Worm (Caenorhabditis elegans) whole organism, late embryonic: Measurements from ENCODE around the gene pos-1.

Experiments
- C08G9.2 ChIP-seq: sonication (generic microtip); optimal IDR thresholded peaks from 2 replicates; lab custom pipeline; 2016; ENCODE audit warnings: mild to moderate bottlenecking, missing genetic modification characterization, moderate library complexity, missing compliant biosample characterization
- K02D7.2 ChIP-seq: sonication (generic microtip); optimal IDR thresholded peaks from 2 replicates; lab custom pipeline; 2017; ENCODE audit warnings: mild to moderate bottlenecking, missing genetic modification characterization, missing compliant biosample characterization
- T23F11.4 ChIP-seq: fragments of 200-800 bp; sonication (Bioruptor generic); optimal IDR thresholded peaks from 2 replicates; lab custom pipeline; 2018; ENCODE audit warnings: mild to moderate bottlenecking, missing genetic modification characterization, missing compliant biosample characterization
- ahr-1 ChIP-seq: sonication (generic microtip); optimal IDR thresholded peaks from 2 replicates; lab custom pipeline; 2016; ENCODE audit warnings: missing genetic modification characterization, missing compliant biosample characterization
- ama-1 ChIP-seq: fragments of 150-350 bp; optimal IDR thresholded peaks from 2 replicates; lab custom pipeline; 2014
- ceh-22 ChIP-seq: sonication (generic microtip); optimal IDR thresholded peaks from 2 replicates; lab custom pipeline; 2017; ENCODE audit warnings: missing biosample characterization, missing genetic modification characterization
- ceh-24 ChIP-seq: sonication (generic microtip); optimal IDR thresholded peaks from 2 replicates; lab custom pipeline; 2016; ENCODE audit warnings: mild to moderate bottlenecking, missing genetic modification characterization, missing compliant biosample characterization
- ceh-31 ChIP-seq: sonication (generic microtip); optimal IDR thresholded peaks from 2 replicates; lab custom pipeline; 2016; ENCODE audit warnings: missing genetic modification characterization, missing compliant biosample characterization
- ceh-34 ChIP-seq: sonication (generic microtip); optimal IDR thresholded peaks from 2 replicates; lab custom pipeline; 2016; ENCODE audit warnings: mild to moderate bottlenecking, missing genetic modification characterization, missing compliant biosample characterization
- ceh-6 ChIP-seq: fragments of 200-800 bp; sonication (Bioruptor generic); optimal IDR thresholded peaks from 2 replicates; lab custom pipeline; 2018; ENCODE audit warnings: mild to moderate bottlenecking, missing genetic modification characterization, missing compliant biosample characterization
- che-1 ChIP-seq: sonication (generic microtip); optimal IDR thresholded peaks from 2 replicates; lab custom pipeline; 2016; ENCODE audit warnings: mild to moderate bottlenecking, missing genetic modification characterization, missing compliant biosample characterization
- elt-4 ChIP-seq: sonication (generic microtip); optimal IDR thresholded peaks from 2 replicates; lab custom pipeline; 2016; ENCODE audit warnings: missing genetic modification characterization, missing compliant biosample characterization
- ets-4 ChIP-seq: sonication (generic microtip); optimal IDR thresholded peaks from 2 replicates; lab custom pipeline; 2016; ENCODE audit warnings: missing genetic modification characterization, missing compliant biosample characterization
- fax-1 ChIP-seq: sonication (generic microtip); optimal IDR thresholded peaks from 2 replicates; lab custom pipeline; 2016; ENCODE audit warnings: missing genotype, missing genetic modification characterization, missing compliant biosample characterization
- fkh-10 ChIP-seq: fragments of 150-350 bp; optimal IDR thresholded peaks from 2 replicates; lab custom pipeline; 2014; ENCODE audit warnings: missing biosample characterization, missing genetic modification reagents, missing genetic modification characterization
- gmeb-2 ChIP-seq: sonication (generic microtip); optimal IDR thresholded peaks from 2 replicates; lab custom pipeline; 2016; ENCODE audit warnings: missing genetic modification characterization, inconsistent platforms, missing compliant biosample characterization
- hlh-13 ChIP-seq: fragments of 200-800 bp; sonication (Bioruptor generic); optimal IDR thresholded peaks from 2 replicates; lab custom pipeline; 2018; ENCODE audit warnings: mild to moderate bottlenecking, missing genetic modification characterization, missing compliant biosample characterization
- hlh-30 ChIP-seq: sonication (generic microtip); optimal IDR thresholded peaks from 2 replicates; lab custom pipeline; 2017; ENCODE audit warnings: antibody characterized with exemption, missing genetic modification characterization, missing compliant biosample characterization; ENCODE audit not compliant: insufficient read depth
- hlh-6 ChIP-seq: sonication (generic microtip); optimal IDR thresholded peaks from 2 replicates; lab custom pipeline; 2016; ENCODE audit warnings: missing genotype, missing genetic modification characterization, missing compliant biosample characterization
- lim-6 ChIP-seq: sonication (generic microtip); optimal IDR thresholded peaks from 2 replicates; lab custom pipeline; 2016; ENCODE audit warnings: missing genetic modification characterization, missing compliant biosample characterization
- lin-11 ChIP-seq: fragments of 200-800 bp; sonication (Bioruptor generic); optimal IDR thresholded peaks from 2 replicates; lab custom pipeline; 2018; ENCODE audit warnings: mild to moderate bottlenecking, missing genetic modification characterization, missing compliant biosample characterization
- madf-2 ChIP-seq: sonication (generic microtip); optimal IDR thresholded peaks from 2 replicates; lab custom pipeline; 2017; ENCODE audit warnings: missing genetic modification characterization, missing compliant biosample characterization
- mec-3 ChIP-seq: sonication (generic microtip); optimal IDR thresholded peaks from 2 replicates; lab custom pipeline; 2016; ENCODE audit warnings: borderline replicate concordance, missing genetic modification characterization, missing compliant biosample characterization
- nfya-1 ChIP-seq: sonication (generic microtip); optimal IDR thresholded peaks from 2 replicates; lab custom pipeline; 2017; ENCODE audit warnings: missing genetic modification characterization, mild to moderate bottlenecking, missing compliant biosample characterization, antibody characterized with exemption, moderate library complexity
- nhr-232 ChIP-seq: sonication (generic microtip); optimal IDR thresholded peaks from 2 replicates; lab custom pipeline; 2016; ENCODE audit warnings: missing genetic modification characterization, missing compliant biosample characterization
- odd-2 ChIP-seq: sonication (generic microtip); optimal IDR thresholded peaks from 2 replicates; lab custom pipeline; 2017; ENCODE audit warnings: antibody characterized with exemption, mild to moderate bottlenecking, missing genetic modification characterization, missing compliant biosample characterization
- pax-1 ChIP-seq: fragments of 150-350 bp; optimal IDR thresholded peaks from 2 replicates; lab custom pipeline; 2014; ENCODE audit warnings: missing biosample characterization, missing genetic modification characterization
- pros-1 ChIP-seq: fragments of 150-350 bp; optimal IDR thresholded peaks from 2 replicates; lab custom pipeline; 2014; ENCODE audit warnings: missing biosample characterization, missing genetic modification reagents, missing genetic modification characterization
- ref-2 ChIP-seq: sonication (generic microtip); optimal IDR thresholded peaks from 2 replicates; lab custom pipeline; 2016; ENCODE audit warnings: missing genetic modification characterization, missing compliant biosample characterization
- sdc-2 ChIP-seq: sonication (generic microtip); optimal IDR thresholded peaks from 2 replicates; lab custom pipeline; 2016; ENCODE audit warnings: missing genotype, missing genetic modification characterization, missing compliant biosample characterization
- sox-2 ChIP-seq: fragments of 200-800 bp; sonication (Bioruptor generic); IDR thresholded peaks from 2 replicates; pipeline ENCODE4 v1.3.6; 2022; ENCODE audit warnings: missing genetic modification reagents, missing genetic modification characterization, missing compliant biosample characterization
- sox-4 ChIP-seq: sonication (generic microtip); optimal IDR thresholded peaks from 2 replicates; lab custom pipeline; 2017; ENCODE audit warnings: mild to moderate bottlenecking, missing genetic modification characterization, inconsistent platforms, missing compliant biosample characterization
- unc-42 ChIP-seq: sonication (generic microtip); optimal IDR thresholded peaks from 2 replicates; lab custom pipeline; 2016; ENCODE audit warnings: missing genotype, missing genetic modification characterization, missing compliant biosample characterization
- unc-55 ChIP-seq: sonication (generic microtip); optimal IDR thresholded peaks from 2 replicates; lab custom pipeline; 2017; ENCODE audit warnings: missing biosample characterization, missing genetic modification reagents, missing genetic modification characterization

pos-1 gene

DNA sequence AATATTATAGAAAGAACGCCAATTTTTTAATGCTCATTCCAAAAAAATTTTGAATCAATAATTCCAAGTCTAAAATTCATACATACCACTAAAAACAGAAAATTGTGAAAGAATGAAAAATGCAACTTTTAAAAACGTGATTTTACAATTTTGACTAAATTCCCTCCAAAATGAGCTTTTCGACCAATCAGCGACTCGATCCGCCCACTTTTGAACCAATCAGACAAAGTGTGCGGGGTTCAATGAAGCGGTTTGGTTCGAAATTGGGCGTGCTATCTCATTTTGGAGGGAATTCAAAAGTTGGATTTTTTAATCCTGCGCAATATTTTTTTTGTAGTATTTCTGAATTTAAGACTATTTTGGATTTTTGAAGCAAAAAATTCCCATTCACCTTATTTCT lies 3.4 kb downstream of the pos-1 start:
- TF ChIP-seq nfya-1 (tag; lab: Kevin White, UChicago) (peak; percentile 54), T23F11.4 (GFP tag; lab: Kevin White, UChicago) (no peak)

DNA sequence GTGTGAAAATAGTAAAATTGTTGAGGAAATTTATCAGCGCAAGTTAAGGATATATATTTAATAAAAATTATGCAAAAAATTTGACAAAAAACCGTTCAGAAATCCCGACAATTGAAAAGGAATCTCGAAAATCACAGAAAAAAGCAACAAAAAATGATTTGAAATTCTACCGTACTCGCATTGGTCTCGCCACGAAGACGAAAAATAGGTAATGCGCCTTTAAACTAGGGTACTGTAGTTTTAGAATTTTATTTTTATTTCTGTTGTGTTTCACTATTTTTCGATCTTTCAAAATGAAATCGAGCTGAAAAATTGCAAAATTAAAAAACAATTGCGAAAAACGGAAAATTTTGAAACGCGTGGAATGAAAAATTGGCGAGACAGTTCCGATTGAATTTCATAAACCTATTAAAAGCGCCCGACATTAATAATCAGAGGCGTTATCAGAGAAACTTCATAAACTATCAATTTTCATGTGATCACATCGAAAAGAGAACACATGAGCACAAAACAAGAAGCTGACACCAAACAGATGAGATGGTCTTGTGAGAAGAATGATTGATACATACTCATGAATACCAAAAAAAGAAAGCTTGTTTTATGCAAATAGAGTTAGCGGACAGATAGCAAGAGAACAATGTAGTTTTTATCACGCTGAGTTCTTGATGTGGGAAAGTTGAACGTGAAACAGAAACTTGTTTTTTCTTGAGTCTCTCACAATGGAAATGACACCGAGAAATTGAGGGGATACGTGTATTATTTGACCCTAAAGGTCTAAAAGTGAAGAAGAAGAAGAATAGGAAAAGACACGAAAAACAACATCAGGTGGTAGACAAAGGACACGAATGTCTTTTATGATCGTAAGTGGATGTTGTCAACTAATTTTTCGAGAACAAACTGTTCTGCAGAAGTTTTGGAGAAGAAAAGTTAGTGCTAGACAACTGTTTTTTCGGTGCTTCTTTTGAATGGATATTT lies 11.2 kb downstream of the pos-1 start:
- TF ChIP-seq gmeb-2 (tag; lab: Kevin White, UChicago) (no peak), lin-11 (tag; lab: Kevin White, UChicago) (no peak)

DNA sequence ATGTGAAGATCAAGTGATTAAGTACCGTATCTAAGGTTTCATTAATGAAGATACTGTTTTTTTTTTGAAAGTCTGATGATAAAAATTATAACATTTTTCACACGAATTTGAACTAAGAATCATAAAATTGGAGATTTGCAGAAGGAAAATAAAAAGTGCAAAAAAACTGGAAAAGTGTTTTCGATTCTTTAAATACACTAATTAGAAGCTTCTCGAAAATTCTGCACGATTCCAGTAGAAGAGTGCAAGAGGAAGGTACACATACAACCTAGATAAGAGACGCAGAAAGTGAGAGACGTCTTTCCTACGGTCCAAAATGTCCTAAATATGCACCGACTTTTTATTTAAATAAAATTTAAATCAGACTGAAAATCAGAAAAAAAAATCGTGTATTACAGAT lies 12.3 kb downstream of the pos-1 start:
- TF ChIP-seq lin-11 (tag; lab: Kevin White, UChicago) (no peak), lim-6 (no peak), hlh-13 (GFP tag; lab: Kevin White, UChicago) (no peak), sox-4 (tag; lab: Kevin White, UChicago) (no peak)
- TF ChIP-seq, all 69 proteins: peak for 0

DNA sequence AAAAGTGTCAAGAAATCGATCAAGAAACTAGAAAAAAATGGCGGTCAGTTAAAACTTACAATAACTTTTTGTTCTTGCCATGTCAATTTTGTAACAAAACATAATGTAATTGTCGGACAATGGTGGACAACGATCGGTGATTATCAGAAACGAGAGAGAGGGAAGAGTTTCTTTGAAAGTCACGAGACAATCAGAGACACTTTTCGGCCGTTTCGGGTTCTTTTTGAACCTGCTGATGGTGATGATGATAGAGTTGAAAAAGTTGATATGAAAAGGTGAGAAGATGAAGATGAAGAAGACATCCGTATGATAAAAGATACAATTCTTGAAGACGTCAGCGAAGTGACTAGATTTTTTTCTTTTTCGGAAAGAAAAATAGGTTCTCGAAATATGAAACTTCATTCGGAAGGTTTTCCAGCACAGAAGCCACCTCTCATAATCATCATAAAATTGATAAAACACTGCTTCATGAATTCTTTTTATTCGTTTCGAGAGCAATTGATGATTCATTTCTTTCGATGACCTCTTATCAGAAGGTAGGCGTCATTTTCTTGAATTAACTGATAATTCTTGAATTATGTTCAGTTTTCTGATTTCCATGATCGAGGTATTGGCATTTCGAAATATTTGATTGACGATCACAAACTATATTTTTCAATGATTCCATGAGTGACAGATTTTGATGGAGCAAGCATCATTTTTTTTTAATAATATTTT lies 13.0 kb downstream of the pos-1 start:
- TF ChIP-seq odd-2 (tag; lab: Kevin White, UChicago), result no peak
- TF ChIP-seq K02D7.2 (tag; lab: Kevin White, UChicago), result no peak
- TF ChIP-seq ama-1 (lab: Kevin White, UChicago), result no peak
- no peak for TF ChIP-seq sdc-2 (tag; lab: Kevin White, UChicago)
- no peak for TF ChIP-seq ceh-24 (tag; lab: Kevin White, UChicago)
- no peak for TF ChIP-seq elt-4 (tag; lab: Kevin White, UChicago)
- TF ChIP-seq hlh-30 (tag; lab: Kevin White, UChicago), result no peak
- no peak for TF ChIP-seq nhr-232

DNA sequence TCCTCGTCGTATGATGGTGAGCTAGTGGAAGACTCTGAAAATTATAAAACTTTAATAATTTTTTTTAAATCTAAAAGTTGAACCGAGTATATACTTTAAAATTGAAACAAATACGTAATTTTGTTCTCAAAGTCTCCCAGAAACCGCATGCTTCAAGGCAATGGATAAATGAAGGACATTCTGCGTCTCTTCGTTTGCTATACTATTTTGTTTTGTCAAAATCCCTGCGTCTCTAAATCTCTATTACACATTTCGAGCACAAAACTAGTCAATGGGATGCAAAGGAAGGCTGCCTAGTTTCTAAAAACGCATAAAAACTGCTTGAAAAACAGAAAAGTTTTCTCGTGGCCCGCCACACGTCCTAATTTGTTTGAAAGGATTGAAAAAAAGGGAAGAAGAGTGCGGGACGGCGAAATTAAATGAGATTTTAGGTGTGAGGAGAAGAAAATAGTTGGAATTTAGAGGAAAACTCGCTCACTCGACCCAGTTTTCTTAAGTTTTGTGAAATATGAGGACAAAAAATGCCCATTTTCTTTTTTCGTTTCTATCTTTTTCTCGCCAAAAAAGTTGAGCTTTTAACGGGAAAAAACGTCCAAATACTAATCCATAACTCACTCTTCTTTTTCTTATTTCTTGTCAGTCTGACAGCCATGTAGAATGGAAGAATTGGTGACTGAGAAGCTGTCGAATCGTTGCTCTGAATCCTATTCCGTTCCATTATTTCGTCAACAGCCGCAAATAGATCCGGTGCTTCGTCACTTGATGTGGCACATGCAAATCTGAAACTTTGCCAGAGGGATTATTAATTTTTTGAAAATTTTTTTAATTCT lies 14.9 kb downstream of the pos-1 start:
- TF ChIP-seq ceh-6, result no peak
- no peak for TF ChIP-seq fax-1 (tag; lab: Kevin White, UChicago)
- TF ChIP-seq che-1 (tag; lab: Kevin White, UChicago), result no peak
- TF ChIP-seq ets-4, result no peak
- TF ChIP-seq nfya-1 (tag; lab: Kevin White, UChicago), result no peak
- no peak for TF ChIP-seq sox-2 (GFP tag; lab: Robert Waterston, UW)
- TF ChIP-seq hlh-13 (GFP tag; lab: Kevin White, UChicago), result no peak
- no peak for TF ChIP-seq pax-1 (tag; lab: Kevin White, UChicago)
- peak; percentile 21 for TF ChIP-seq ceh-31
- TF ChIP-seq mec-3 (tag; lab: Kevin White, UChicago), result no peak
- TF ChIP-seq T23F11.4 (GFP tag; lab: Kevin White, UChicago), result no peak
- no peak for TF ChIP-seq C08G9.2
- peak; percentile 56 for TF ChIP-seq unc-42 (tag; lab: Kevin White, UChicago)
- TF ChIP-seq ahr-1, result no peak
- no peak for TF ChIP-seq ceh-22 (tag; lab: Kevin White, UChicago)
- TF ChIP-seq fkh-10, result no peak
- TF ChIP-seq ceh-34 (tag; lab: Kevin White, UChicago), result no peak
- no peak for TF ChIP-seq madf-2 (tag; lab: Kevin White, UChicago)
- no peak for TF ChIP-seq nhr-232
- TF ChIP-seq ceh-24 (tag; lab: Kevin White, UChicago), result no peak
- TF ChIP-seq hlh-6, result no peak
- peak; percentile 14 for TF ChIP-seq pros-1 (tag; lab: Kevin White, UChicago)
- TF ChIP-seq K02D7.2 (tag; lab: Kevin White, UChicago), result no peak
- no peak for TF ChIP-seq ref-2
- TF ChIP-seq unc-55, result peak; percentile 28
